Worm (Caenorhabditis elegans) whole organism, L3 larva: ENCODE results near the gene F14D7.9.

Experiments
- ceh-82 ChIP-seq: fragments of 150-350 bp; optimal IDR thresholded peaks from 2 replicates; lab custom pipeline; 2014; ENCODE audit warnings: missing biosample characterization, missing genetic modification characterization
- nhr-12 ChIP-seq: fragments of 150-350 bp; optimal IDR thresholded peaks from 2 replicates; lab custom pipeline; 2014; ENCODE audit warnings: missing biosample characterization, missing genetic modification characterization
- unc-62 ChIP-seq: fragments of 150-350 bp; sonication (generic microtip); optimal IDR thresholded peaks from 4 replicates; lab custom pipeline; 2014; ENCODE audit warnings: missing biosample characterization, missing genetic modification reagents, missing genetic modification characterization

- TF ChIP-seq ceh-82 (tag; lab: Kevin White, UChicago): no peak
- TF ChIP-seq nhr-12: no peak
- no peak for TF ChIP-seq unc-62
These were observed 24.7 kb downstream of the F14D7.9 start, which contains the start of gene F47B8.13 for ce11 chrV:14319101-14319781.
